Fruit fly (Drosophila melanogaster): ENCODE results near the gene ZC3H3.

DNA sequence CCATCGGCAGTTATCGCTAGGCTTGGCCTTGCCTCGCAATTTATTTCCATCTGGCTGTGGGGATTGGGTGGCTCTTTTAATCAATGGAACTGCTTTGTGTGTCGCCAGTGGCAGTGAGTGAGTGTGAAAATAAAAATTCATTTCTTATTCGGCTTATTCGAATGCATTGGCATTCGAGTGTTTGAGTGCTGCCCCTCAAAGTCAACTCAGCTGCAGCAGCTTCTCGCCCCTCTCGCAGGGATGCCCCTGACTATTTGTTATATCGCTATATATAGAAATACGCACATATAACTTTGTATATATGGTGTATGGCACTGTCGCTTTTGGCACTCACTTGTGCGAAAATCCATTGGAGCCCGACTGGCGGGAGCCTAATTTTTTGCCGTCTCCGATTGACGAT, 41.3 kb upstream of the ZC3H3 start:
- TF ChIP-seq CG8478 (optimal IDR thresholded peaks at IDR 0.05), result no peak
- TF ChIP-seq CTCF (optimal IDR thresholded peaks at IDR 0.05), result no peak

Data from S2 (cell line).